Worm (Caenorhabditis elegans): ENCODE results near the gene T28H10.1.

DNA sequence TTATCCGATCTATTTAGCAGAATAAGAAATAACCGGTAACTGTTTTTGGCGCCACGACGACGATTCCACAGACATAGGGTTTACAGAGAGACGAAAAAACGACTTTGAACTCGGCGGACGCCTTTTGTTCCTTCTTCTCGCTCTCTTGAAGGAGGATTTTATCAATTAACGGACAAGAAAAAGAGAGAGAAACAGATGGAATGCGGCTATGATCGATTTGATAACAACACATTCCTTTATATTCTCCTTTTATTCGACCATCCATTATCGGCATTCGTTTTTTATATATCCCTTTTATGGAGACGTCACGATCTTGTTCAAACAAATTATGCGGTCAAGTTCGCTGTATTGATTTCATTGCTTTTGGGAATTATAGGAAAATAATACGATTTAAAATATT lies 45.2 kb downstream of the T28H10.1 start:
- TF ChIP-seq cog-1 (tag; optimal IDR thresholded peaks at IDR 0.05) (no peak), flt-1 (GFP tag; IDR thresholded peaks at IDR 0.05) (no peak), ztf-29 (GFP tag; IDR thresholded peaks at IDR 0.05) (no peak), med-1 (GFP tag; optimal IDR thresholded peaks at IDR 0.05; ENCODE audit: insufficient read depth) (no peak), ztf-23 (GFP tag; IDR thresholded peaks at IDR 0.05) (no peak), ref-1 (GFP tag; conservative IDR thresholded peaks at IDR 0.05) (no peak), klf-2 (GFP tag; conservative IDR thresholded peaks at IDR 0.05) (no peak), tab-1 (GFP tag; IDR thresholded peaks at IDR 0.05) (no peak)
